Worm (Caenorhabditis elegans) whole organism, L3 larva: Measurements from ENCODE around the gene sru-7.

Experiments used
- ZK546.5 ChIP-seq: sonication (generic microtip); optimal IDR thresholded peaks from 2 replicates; lab custom pipeline; 2017; ENCODE audit warnings: missing biosample characterization, missing genetic modification characterization
- aly-2 ChIP-seq: fragments of 150-350 bp; optimal IDR thresholded peaks from 2 replicates; lab custom pipeline; 2014; ENCODE audit warnings: missing biosample characterization, missing genetic modification characterization
- ama-1 ChIP-seq: fragments of 150-350 bp; optimal IDR thresholded peaks from 2 replicates; lab custom pipeline; 2018
- ceh-28 ChIP-seq: fragments of 150-350 bp; optimal IDR thresholded peaks from 2 replicates; lab custom pipeline; 2014; ENCODE audit warnings: missing biosample characterization, missing genetic modification reagents, missing genetic modification characterization
- ceh-82 ChIP-seq: fragments of 150-350 bp; optimal IDR thresholded peaks from 2 replicates; lab custom pipeline; 2014; ENCODE audit warnings: missing biosample characterization, missing genetic modification characterization
- ceh-9 ChIP-seq: sonication (generic microtip); optimal IDR thresholded peaks from 2 replicates; lab custom pipeline; 2018; ENCODE audit warnings: missing biosample characterization, missing genetic modification characterization
- daf-12 ChIP-seq: fragments of 150-350 bp; optimal IDR thresholded peaks from 2 replicates; lab custom pipeline; 2014; ENCODE audit warnings: missing biosample characterization, missing genetic modification reagents, missing genetic modification characterization
- egl-27 ChIP-seq: sonication (generic microtip); optimal IDR thresholded peaks from 4 replicates; lab custom pipeline; 2017; ENCODE audit warnings: missing biosample characterization, missing genetic modification reagents, missing genetic modification characterization
- egl-5 ChIP-seq: fragments of 150-350 bp; optimal IDR thresholded peaks from 2 replicates; lab custom pipeline; 2017; ENCODE audit warnings: missing biosample characterization, missing genetic modification reagents, missing genetic modification characterization, inconsistent platforms
- elt-1 ChIP-seq: fragments of 150-350 bp; optimal IDR thresholded peaks from 2 replicates; lab custom pipeline; 2014; ENCODE audit warnings: missing biosample characterization, missing genetic modification characterization
- elt-2 ChIP-seq: sonication (generic microtip); optimal IDR thresholded peaks from 2 replicates; lab custom pipeline; 2016; ENCODE audit warnings: missing genetic modification reagents, mild to moderate bottlenecking, missing genetic modification characterization, missing compliant biosample characterization
- elt-3 ChIP-seq, 3 experiments: fragments of 150-350 bp in 1 of 3; sonication (generic microtip) in 2 of 3; optimal IDR thresholded peaks; 2 replicates in 2 of 3; 4 replicates in 1 of 3; lab custom pipeline; 2014 to 2017; ENCODE audit warnings: missing biosample characterization in 3 of 3, missing genetic modification characterization in 3 of 3
- eor-1 ChIP-seq, 2 experiments: fragments of 150-350 bp; optimal IDR thresholded peaks; 2 replicates each; lab custom pipeline; 2014 to 2018; ENCODE audit warnings: missing biosample characterization in 2 of 2, missing genetic modification characterization in 2 of 2
- fkh-10 ChIP-seq: sonication (generic microtip); optimal IDR thresholded peaks from 2 replicates; lab custom pipeline; 2017; ENCODE audit warnings: missing biosample characterization, missing genetic modification reagents, missing genetic modification characterization
- hmg-11 ChIP-seq: sonication (generic microtip); optimal IDR thresholded peaks from 2 replicates; lab custom pipeline; 2016; ENCODE audit warnings: missing genetic modification characterization, missing compliant biosample characterization
- jun-1 ChIP-seq: fragments of 150-350 bp; optimal IDR thresholded peaks from 2 replicates; lab custom pipeline; 2014; ENCODE audit warnings: missing biosample characterization, missing genetic modification reagents, missing genetic modification characterization
- lin-15B ChIP-seq: fragments of 150-350 bp; optimal IDR thresholded peaks from 2 replicates; lab custom pipeline; 2014; ENCODE audit warnings: missing biosample characterization, missing genetic modification characterization
- lin-39 ChIP-seq: fragments of 150-350 bp; optimal IDR thresholded peaks from 2 replicates; lab custom pipeline; 2018; ENCODE audit warnings: missing biosample characterization, missing genetic modification reagents, missing genetic modification characterization
- lsy-12 ChIP-seq: sonication (generic microtip); optimal IDR thresholded peaks from 2 replicates; lab custom pipeline; 2016; ENCODE audit warnings: mild to moderate bottlenecking, missing genetic modification characterization, missing compliant biosample characterization
- mdl-1 ChIP-seq: fragments of 150-350 bp; optimal IDR thresholded peaks from 2 replicates; lab custom pipeline; 2014; ENCODE audit warnings: missing biosample characterization, missing genetic modification characterization
- mml-1 ChIP-seq: fragments of 150-350 bp; sonication (generic microtip); optimal IDR thresholded peaks from 3 replicates; lab custom pipeline; 2014; ENCODE audit warnings: missing biosample characterization, missing genetic modification characterization
- nfya-1 ChIP-seq: sonication (generic microtip); optimal IDR thresholded peaks from 2 replicates; lab custom pipeline; 2017; ENCODE audit warnings: missing genetic modification characterization, mild to moderate bottlenecking, missing compliant biosample characterization, antibody characterized with exemption, moderate library complexity; ENCODE audit not compliant: insufficient read depth
- nhr-12 ChIP-seq: fragments of 150-350 bp; optimal IDR thresholded peaks from 2 replicates; lab custom pipeline; 2014; ENCODE audit warnings: missing biosample characterization, missing genetic modification characterization
- nhr-25 ChIP-seq: sonication (generic microtip); optimal IDR thresholded peaks from 2 replicates; lab custom pipeline; 2017; ENCODE audit warnings: missing biosample characterization, missing genetic modification characterization
- nhr-28 ChIP-seq: fragments of 150-350 bp; optimal IDR thresholded peaks from 2 replicates; lab custom pipeline; 2014; ENCODE audit warnings: missing biosample characterization, missing genetic modification characterization
- nhr-43 ChIP-seq: sonication (generic microtip); optimal IDR thresholded peaks from 2 replicates; lab custom pipeline; 2016; ENCODE audit warnings: mild to moderate bottlenecking, missing genetic modification characterization, missing compliant biosample characterization; ENCODE audit not compliant: poor library complexity, severe bottlenecking
- nhr-67 ChIP-seq: fragments of 150-350 bp; optimal IDR thresholded peaks from 2 replicates; lab custom pipeline; 2014; ENCODE audit warnings: missing biosample characterization, missing genetic modification characterization
- nhr-76 ChIP-seq: fragments of 150-350 bp; sonication (generic microtip); optimal IDR thresholded peaks from 5 replicates; lab custom pipeline; 2014; ENCODE audit warnings: missing biosample characterization, missing genetic modification characterization
- nhr-77 ChIP-seq: fragments of 150-350 bp; optimal IDR thresholded peaks from 2 replicates; lab custom pipeline; 2014; ENCODE audit warnings: missing biosample characterization, missing genetic modification characterization
- pha-4 ChIP-seq: fragments of 150-350 bp; optimal IDR thresholded peaks from 2 replicates; lab custom pipeline; 2014; ENCODE audit warnings: missing biosample characterization, missing genetic modification reagents, missing genetic modification characterization
- pqm-1 ChIP-seq: fragments of 150-350 bp; optimal IDR thresholded peaks from 2 replicates; lab custom pipeline; 2017; ENCODE audit warnings: missing biosample characterization, missing genetic modification characterization, inconsistent platforms
- sea-2 ChIP-seq: fragments of 150-350 bp; sonication (generic microtip); optimal IDR thresholded peaks from 4 replicates; lab custom pipeline; 2014; ENCODE audit warnings: missing biosample characterization, missing genetic modification reagents, missing genetic modification characterization
- skn-1 ChIP-seq: fragments of 150-350 bp; optimal IDR thresholded peaks from 2 replicates; lab custom pipeline; 2014; ENCODE audit warnings: missing biosample characterization, missing genetic modification characterization
- snpc-4 ChIP-seq: fragments of 150-350 bp; optimal IDR thresholded peaks from 2 replicates; lab custom pipeline; 2014; ENCODE audit warnings: missing biosample characterization, missing genetic modification characterization
- unc-39 ChIP-seq: sonication (generic microtip); optimal IDR thresholded peaks from 4 replicates; lab custom pipeline; 2017; ENCODE audit warnings: missing biosample characterization, missing genetic modification characterization
- unc-62 ChIP-seq: fragments of 150-350 bp; sonication (generic microtip); optimal IDR thresholded peaks from 4 replicates; lab custom pipeline; 2014; ENCODE audit warnings: missing biosample characterization, missing genetic modification reagents, missing genetic modification characterization
- zag-1 ChIP-seq: fragments of 150-350 bp; optimal IDR thresholded peaks from 2 replicates; lab custom pipeline; 2014; ENCODE audit warnings: missing biosample characterization, missing genetic modification characterization
- ztf-11 ChIP-seq: fragments of 150-350 bp; optimal IDR thresholded peaks from 2 replicates; lab custom pipeline; 2014; ENCODE audit warnings: missing biosample characterization, missing genetic modification characterization
- ztf-4 ChIP-seq: fragments of 150-350 bp; optimal IDR thresholded peaks from 2 replicates; lab custom pipeline; 2014; ENCODE audit warnings: missing biosample characterization, missing genetic modification characterization

sru-7 gene

ce11 chrIV:8535946-8536345 lies 43.6 kb downstream of the sru-7 start:
- TF ChIP-seq fkh-10 (no peak), nhr-25 (no peak)

DNA sequence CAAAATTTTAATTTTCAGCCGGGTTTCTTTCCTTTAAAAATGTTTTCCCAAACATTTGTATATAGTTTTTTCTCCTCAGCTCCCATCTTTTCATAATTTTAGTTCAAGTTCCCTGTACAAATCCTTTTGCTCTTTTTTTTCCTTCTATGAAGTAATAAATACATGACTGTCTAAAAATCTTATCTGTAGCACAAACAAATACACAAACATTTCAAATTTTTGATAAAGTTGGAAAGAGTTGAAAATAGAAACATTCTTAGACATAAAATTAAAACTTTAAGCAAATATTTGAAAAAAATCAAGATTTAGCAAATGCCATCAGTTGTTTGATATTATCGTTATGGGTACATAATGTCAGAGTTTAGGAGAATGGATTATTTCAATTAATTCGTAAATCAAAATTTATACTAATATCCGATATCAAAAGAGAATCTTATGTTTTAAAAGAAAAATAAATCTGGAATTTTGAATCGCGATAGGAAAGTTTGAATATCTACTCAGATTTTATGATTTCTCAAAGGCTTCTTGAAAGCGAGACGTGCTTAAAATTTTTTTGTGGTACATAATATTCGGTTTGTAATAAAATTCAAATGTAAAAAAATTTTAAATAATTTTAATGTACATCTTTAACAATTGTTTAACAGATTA lies 45.8 kb downstream of the sru-7 start:
- TF ChIP-seq eor-1 (tag; optimal IDR thresholded peaks at IDR 0.05; lab: Kevin White, UChicago), result no peak
- TF ChIP-seq ztf-11, result no peak
- TF ChIP-seq lin-15B (tag; lab: Kevin White, UChicago), result no peak
- no peak for TF ChIP-seq skn-1 (tag; lab: Kevin White, UChicago)
- TF ChIP-seq snpc-4, result no peak
- no peak for TF ChIP-seq ama-1
- TF ChIP-seq egl-27, result no peak
- TF ChIP-seq nhr-28 (tag; lab: Kevin White, UChicago), result no peak
- TF ChIP-seq jun-1, result no peak
- no peak for TF ChIP-seq nhr-67 (tag; lab: Kevin White, UChicago)
- peak; percentile 29 for TF ChIP-seq pha-4 (tag; lab: Kevin White, UChicago)
- no peak for TF ChIP-seq aly-2 (tag; lab: Kevin White, UChicago)
- TF ChIP-seq elt-3 (tag; optimal IDR thresholded peaks at IDR 0.05; lab: Kevin White, UChicago), result no peak
- no peak for TF ChIP-seq zag-1 (tag; lab: Kevin White, UChicago)
- peak; percentile 9 for TF ChIP-seq pqm-1
- TF ChIP-seq daf-12 (tag; lab: Kevin White, UChicago), result no peak
- TF ChIP-seq mdl-1, result no peak
- no peak for TF ChIP-seq nhr-76
- peak; percentile 59 for TF ChIP-seq lsy-12 (tag; lab: Kevin White, UChicago)
- TF ChIP-seq elt-2 (tag; lab: Kevin White, UChicago), result peak; percentile 11
- TF ChIP-seq nhr-77 (tag; lab: Kevin White, UChicago), result no peak
- no peak for TF ChIP-seq egl-5 (tag; lab: Kevin White, UChicago)
- TF ChIP-seq ceh-9 (tag; lab: Kevin White, UChicago), result no peak
- no peak for TF ChIP-seq ceh-28
- no peak for TF ChIP-seq lin-39 (tag; lab: Kevin White, UChicago)
- TF ChIP-seq nhr-25, result no peak
- no peak for TF ChIP-seq ZK546.5 (tag; lab: Kevin White, UChicago)
- no peak for TF ChIP-seq hmg-11 (tag; lab: Kevin White, UChicago)
- no peak for TF ChIP-seq fkh-10
- TF ChIP-seq elt-1 (tag; lab: Kevin White, UChicago), result no peak
- no peak for TF ChIP-seq mml-1 (tag; lab: Kevin White, UChicago)
- TF ChIP-seq sea-2, result no peak
- TF ChIP-seq, all 47 proteins: peak for 4

DNA sequence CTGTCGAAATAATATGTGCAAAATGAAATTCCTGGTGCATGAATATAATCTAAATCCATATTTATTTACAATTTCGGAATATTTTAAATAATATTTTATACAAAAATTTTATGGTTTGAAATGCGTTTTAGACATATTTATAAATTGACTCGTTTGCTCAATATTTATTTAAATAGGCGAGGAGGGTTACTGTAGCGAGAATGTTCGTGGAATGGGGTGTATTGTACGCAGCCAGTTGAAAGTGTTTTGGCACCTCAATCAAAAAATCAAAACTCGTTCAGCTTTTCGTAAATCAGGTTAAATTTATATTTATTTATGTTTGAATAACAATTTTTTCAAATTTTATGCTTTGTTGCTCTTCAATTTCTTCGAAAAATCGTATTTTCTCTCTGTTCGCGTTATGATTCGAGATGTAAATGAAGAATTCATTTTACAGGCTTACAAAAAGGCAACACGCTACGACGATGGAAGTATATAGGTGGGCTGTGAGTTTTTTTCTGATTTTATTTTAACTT lies 46.4 kb downstream of the sru-7 start, which contains the start of gene hyl-1:
Gene hyl-1, plus strand, starts transcription at position 465 of the 515 bp plus-strand sequence.
- TF ChIP-seq ztf-4 (tag; lab: Kevin White, UChicago) (no peak), ceh-28 (no peak), aly-2 (tag; lab: Kevin White, UChicago) (no peak), fkh-10 (no peak), ceh-82 (tag; lab: Kevin White, UChicago) (no peak), unc-62 (no peak), nhr-67 (tag; lab: Kevin White, UChicago) (no peak), ceh-9 (tag; lab: Kevin White, UChicago) (no peak), unc-39 (tag; lab: Kevin White, UChicago) (no peak), lin-39 (tag; lab: Kevin White, UChicago) (no peak)
- TF ChIP-seq, all 47 proteins: peak for 0

ce11 chrIV:8539645-8540044 lies 47.3 kb downstream of the sru-7 start:
- TF ChIP-seq elt-2 (tag; lab: Kevin White, UChicago) (peak; percentile 65), pha-4 (tag; lab: Kevin White, UChicago) (no peak), nhr-25 (no peak), pqm-1 (peak; percentile 72), jun-1 (peak; percentile 8)
- TF ChIP-seq, all 47 proteins: peak for 3

DNA sequence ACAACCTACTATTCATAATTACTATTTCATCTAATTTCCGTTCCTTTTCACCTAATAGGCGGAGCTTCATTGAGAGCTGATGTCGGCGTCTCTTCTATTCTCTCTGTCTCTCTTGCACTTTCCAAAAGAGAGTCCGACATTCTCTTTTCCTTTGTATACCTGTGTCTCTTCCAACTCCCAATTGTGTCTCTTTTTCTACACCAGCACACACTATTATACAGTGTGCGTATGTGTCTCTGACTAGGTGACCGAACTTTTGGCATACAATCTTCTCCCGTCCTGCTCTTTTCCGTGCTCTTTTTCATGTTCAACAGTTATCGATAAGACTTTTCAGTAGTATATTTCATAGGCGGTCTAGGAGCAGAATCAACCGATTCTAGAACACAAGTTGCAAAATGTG lies 47.9 kb downstream of the sru-7 start:
- TF ChIP-seq pha-4 (tag; lab: Kevin White, UChicago) (peak; percentile 69), pqm-1 (peak; percentile 62), nhr-43 (peak; percentile 6), ceh-9 (tag; lab: Kevin White, UChicago) (no peak), nhr-12 (tag; lab: Kevin White, UChicago) (no peak), zag-1 (tag; lab: Kevin White, UChicago) (no peak), elt-2 (tag; lab: Kevin White, UChicago) (peak; percentile 78), nfya-1 (peak; percentile 6), hmg-11 (tag; lab: Kevin White, UChicago) (peak; percentile 29)
